Worm (Caenorhabditis elegans) whole organism, young adult: ENCODE data around the gene let-721.

ENCODE experiments used
- B0035.1 ChIP-seq: sonication (generic microtip); optimal IDR thresholded peaks from 2 replicates; lab custom pipeline; 2016; ENCODE audit warnings: missing genetic modification characterization, mild to moderate bottlenecking, missing compliant biosample characterization, missing genotype, missing genetic modification reagents
- B0336.3 ChIP-seq: fragments of 200-800 bp; sonication (Bioruptor generic); IDR thresholded peaks from 2 replicates; pipeline ENCODE4 v1.3.6; 2022; ENCODE audit warnings: missing genetic modification characterization, missing compliant biosample characterization
- C06A6.2 ChIP-seq: fragments of 200-800 bp; sonication (Bioruptor generic); conservative IDR thresholded peaks from 2 replicates; pipeline ENCODE4 v1.3.6; 2022; ENCODE audit warnings: missing genetic modification characterization, missing compliant biosample characterization
- C17E4.6 ChIP-seq: fragments of 200-800 bp; sonication (Bioruptor generic); IDR thresholded peaks from 2 replicates; pipeline ENCODE4 v1.3.6; 2022; ENCODE audit warnings: missing genetic modification reagents, missing genetic modification characterization, missing compliant biosample characterization
- F57C9.4 ChIP-seq: sonication (generic microtip); optimal IDR thresholded peaks from 2 replicates; lab custom pipeline; 2017; ENCODE audit warnings: mild to moderate bottlenecking, missing genetic modification characterization, missing compliant biosample characterization
- T07F8.4 ChIP-seq: sonication (generic microtip); optimal IDR thresholded peaks from 2 replicates; lab custom pipeline; 2016; ENCODE audit warnings: mild to moderate bottlenecking, missing genetic modification characterization, moderate library complexity, missing compliant biosample characterization
- T26A5.8 ChIP-seq: sonication (generic microtip); optimal IDR thresholded peaks from 2 replicates; lab custom pipeline; 2016; ENCODE audit warnings: missing genetic modification characterization, missing compliant biosample characterization
- Y53F4B.3 ChIP-seq: fragments of 200-800 bp; sonication (Bioruptor generic); IDR thresholded peaks from 2 replicates; pipeline ENCODE4 v1.3.6; 2022; ENCODE audit warnings: missing genetic modification reagents, missing genetic modification characterization, missing compliant biosample characterization
- Y67H2A.10 ChIP-seq: fragments of 200-800 bp; sonication (Bioruptor generic); conservative IDR thresholded peaks from 2 replicates; pipeline ENCODE4 v1.3.6; 2022; ENCODE audit warnings: missing genetic modification reagents, missing genetic modification characterization, missing compliant biosample characterization
- Y79H2A.3 ChIP-seq: fragments of 200-800 bp; sonication (Bioruptor generic); conservative IDR thresholded peaks from 2 replicates; pipeline ENCODE4 v1.3.6; 2022; ENCODE audit warnings: missing genetic modification reagents, missing genetic modification characterization, missing compliant biosample characterization
- aptf-2 ChIP-seq: fragments of 200-800 bp; sonication (Bioruptor generic); conservative IDR thresholded peaks from 2 replicates; pipeline ENCODE4 v1.3.6; 2022; ENCODE audit warnings: missing genetic modification reagents, missing genetic modification characterization, missing compliant biosample characterization
- aptf-3 ChIP-seq: fragments of 200-800 bp; sonication (Bioruptor generic); IDR thresholded peaks from 2 replicates; pipeline ENCODE4 v1.3.6; 2022; ENCODE audit warnings: missing genetic modification characterization, missing compliant biosample characterization
- atf-7 ChIP-seq: sonication (generic microtip); optimal IDR thresholded peaks from 2 replicates; lab custom pipeline; 2017; ENCODE audit warnings: mild to moderate bottlenecking, missing genetic modification characterization, missing compliant biosample characterization
- athp-1 ChIP-seq: sonication (generic microtip); optimal IDR thresholded peaks from 2 replicates; lab custom pipeline; 2017; ENCODE audit warnings: mild to moderate bottlenecking, missing genetic modification characterization, missing compliant biosample characterization
- attf-5 ChIP-seq: fragments of 200-800 bp; sonication (Bioruptor generic); optimal IDR thresholded peaks from 2 replicates; lab custom pipeline; 2018; ENCODE audit warnings: mild to moderate bottlenecking, missing genetic modification characterization, missing compliant biosample characterization
- bed-1 ChIP-seq: fragments of 200-800 bp; sonication (Bioruptor generic); IDR thresholded peaks from 2 replicates; pipeline ENCODE4 v1.3.6; 2022; ENCODE audit warnings: missing genetic modification reagents, missing genetic modification characterization, missing compliant biosample characterization
- ccch-3 ChIP-seq: fragments of 200-800 bp; sonication (Bioruptor generic); optimal IDR thresholded peaks from 2 replicates; lab custom pipeline; 2018; ENCODE audit warnings: mild to moderate bottlenecking, missing genetic modification characterization, missing compliant biosample characterization
- ceh-100 ChIP-seq: fragments of 200-800 bp; sonication (Bioruptor generic); IDR thresholded peaks from 2 replicates; pipeline ENCODE4 v1.3.6; 2022; ENCODE audit warnings: missing genetic modification reagents, missing genetic modification characterization, missing compliant biosample characterization
- ceh-58 ChIP-seq: fragments of 200-800 bp; sonication (Bioruptor generic); IDR thresholded peaks from 2 replicates; pipeline ENCODE4 v1.3.6; 2022; ENCODE audit warnings: missing genetic modification characterization, missing compliant biosample characterization
- ceh-91 ChIP-seq: fragments of 200-800 bp; sonication (Bioruptor generic); IDR thresholded peaks from 2 replicates; pipeline ENCODE4 v1.3.6; 2022; ENCODE audit warnings: missing genetic modification reagents, missing genetic modification characterization, missing compliant biosample characterization
- die-1 ChIP-seq: sonication (generic microtip); optimal IDR thresholded peaks from 2 replicates; lab custom pipeline; 2016; ENCODE audit warnings: missing genotype, mild to moderate bottlenecking, missing genetic modification characterization, missing compliant biosample characterization
- egl-18 ChIP-seq: fragments of 200-800 bp; sonication (Bioruptor generic); IDR thresholded peaks from 2 replicates; pipeline ENCODE4 v1.3.6; 2022; ENCODE audit warnings: missing genetic modification reagents, missing genetic modification characterization, missing compliant biosample characterization
- fkh-3 ChIP-seq: sonication (generic microtip); optimal IDR thresholded peaks from 2 replicates; lab custom pipeline; 2016; ENCODE audit warnings: mild to moderate bottlenecking, missing genetic modification characterization, missing compliant biosample characterization
- hlh-26 ChIP-seq: fragments of 200-800 bp; sonication (Bioruptor generic); conservative IDR thresholded peaks from 2 replicates; pipeline ENCODE4 v1.3.6; 2022; ENCODE audit warnings: missing genetic modification reagents, missing genetic modification characterization, missing compliant biosample characterization
- hrde-1 ChIP-seq: sonication (generic microtip); optimal IDR thresholded peaks from 2 replicates; lab custom pipeline; 2016; ENCODE audit warnings: missing genetic modification characterization, mild to moderate bottlenecking, missing compliant biosample characterization, moderate library complexity, missing genotype, missing genetic modification reagents, borderline replicate concordance
- lin-35 ChIP-seq, 3 experiments: fragments of 150-350 bp in 2 of 3; sonication (generic microtip) in 1 of 3; optimal IDR thresholded peaks; 2 replicates each; lab custom pipeline; 2014 to 2018; ENCODE audit warnings: missing biosample characterization in 3 of 3, missing genetic modification characterization in 3 of 3, missing genetic modification reagents in 3 of 3
- lin-40 ChIP-seq: sonication (generic microtip); optimal IDR thresholded peaks from 2 replicates; lab custom pipeline; 2016; ENCODE audit warnings: missing genetic modification characterization, mild to moderate bottlenecking, missing compliant biosample characterization, missing genotype, missing genetic modification reagents
- madf-10 ChIP-seq: sonication (generic microtip); optimal IDR thresholded peaks from 2 replicates; lab custom pipeline; 2016; ENCODE audit warnings: mild to moderate bottlenecking, missing genetic modification characterization, missing compliant biosample characterization
- mxl-1 ChIP-seq: sonication (generic microtip); optimal IDR thresholded peaks from 2 replicates; lab custom pipeline; 2016; ENCODE audit warnings: missing genetic modification characterization, missing compliant biosample characterization
- nhr-120 ChIP-seq: fragments of 200-800 bp; sonication (Bioruptor generic); IDR thresholded peaks from 2 replicates; pipeline ENCODE4 v1.3.6; 2022; ENCODE audit warnings: missing genetic modification characterization, missing compliant biosample characterization
- nhr-179 ChIP-seq: sonication (generic microtip); optimal IDR thresholded peaks from 2 replicates; lab custom pipeline; 2016; ENCODE audit warnings: mild to moderate bottlenecking, missing genetic modification characterization, missing compliant biosample characterization
- pbrm-1 ChIP-seq: fragments of 200-800 bp; sonication (Bioruptor generic); IDR thresholded peaks from 2 replicates; pipeline ENCODE4 v1.3.6; 2022; ENCODE audit warnings: missing genetic modification reagents, missing genetic modification characterization, missing compliant biosample characterization
- pha-4 ChIP-seq: fragments of 150-350 bp; sonication (generic microtip); optimal IDR thresholded peaks from 2 replicates; lab custom pipeline; 2014; ENCODE audit warnings: missing biosample characterization, missing genetic modification reagents, missing genetic modification characterization
- rcor-1 ChIP-seq: fragments of 200-800 bp; sonication (Bioruptor generic); IDR thresholded peaks from 2 replicates; pipeline ENCODE4 v1.3.6; 2022; ENCODE audit warnings: missing genetic modification reagents, missing genetic modification characterization, missing compliant biosample characterization
- repo-1 ChIP-seq: sonication (generic microtip); optimal IDR thresholded peaks from 2 replicates; lab custom pipeline; 2017; ENCODE audit warnings: mild to moderate bottlenecking, missing genetic modification characterization, missing compliant biosample characterization
- sea-2 ChIP-seq: fragments of 200-800 bp; sonication (Bioruptor generic); IDR thresholded peaks from 2 replicates; pipeline ENCODE4 v1.3.6; 2022; ENCODE audit warnings: missing genetic modification characterization, missing compliant biosample characterization
- snpc-3.4 ChIP-seq: sonication (generic microtip); optimal IDR thresholded peaks from 2 replicates; lab custom pipeline; 2017; ENCODE audit warnings: missing genetic modification characterization, mild to moderate bottlenecking, missing compliant biosample characterization, antibody characterized with exemption, moderate library complexity, missing genotype, missing genetic modification reagents
- snpc-4 ChIP-seq, 5 experiments: fragments of 150-350 bp in 1 of 5; sonication (generic microtip) in 4 of 5; optimal IDR thresholded peaks; 2 replicates each; lab custom pipeline; 2014 to 2018; ENCODE audit warnings: missing genetic modification characterization in 5 of 5, missing biosample characterization in 3 of 5, antibody characterized with exemption in 2 of 5, mild to moderate bottlenecking in 2 of 5, missing compliant biosample characterization in 2 of 5, missing genotype in 2 of 5, moderate library complexity in 2 of 5, missing genetic modification reagents in 1 of 5
- tbp1 ChIP-seq: fragments of 200-800 bp; sonication (Bioruptor generic); optimal IDR thresholded peaks from 2 replicates; lab custom pipeline; 2018; ENCODE audit warnings: mild to moderate bottlenecking, missing genetic modification characterization, missing compliant biosample characterization
- tbx-9 ChIP-seq: sonication (generic microtip); optimal IDR thresholded peaks from 2 replicates; lab custom pipeline; 2016; ENCODE audit warnings: borderline replicate concordance, missing genetic modification characterization, inconsistent platforms, missing compliant biosample characterization
- unc-62 ChIP-seq: fragments of 150-350 bp; optimal IDR thresholded peaks from 2 replicates; lab custom pipeline; 2014; ENCODE audit warnings: missing biosample characterization, missing genetic modification reagents, missing genetic modification characterization
- zim-3 ChIP-seq: sonication (generic microtip); optimal IDR thresholded peaks from 2 replicates; lab custom pipeline; 2017; ENCODE audit warnings: mild to moderate bottlenecking, missing genetic modification characterization, moderate library complexity, missing compliant biosample characterization
- ztf-22 ChIP-seq: fragments of 200-800 bp; sonication (Bioruptor generic); optimal IDR thresholded peaks from 2 replicates; lab custom pipeline; 2018; ENCODE audit warnings: mild to moderate bottlenecking, missing genetic modification characterization, moderate library complexity, missing compliant biosample characterization
- ztf-25 ChIP-seq: fragments of 200-800 bp; sonication (Bioruptor generic); IDR thresholded peaks from 2 replicates; pipeline ENCODE4 v1.3.6; 2022; ENCODE audit warnings: missing genetic modification reagents, missing genetic modification characterization, missing compliant biosample characterization
- ztf-26 ChIP-seq: sonication (generic microtip); optimal IDR thresholded peaks from 2 replicates; lab custom pipeline; 2017; ENCODE audit warnings: missing genetic modification characterization, missing compliant biosample characterization
- ztf-28 ChIP-seq: fragments of 200-800 bp; sonication (Bioruptor generic); IDR thresholded peaks from 2 replicates; pipeline ENCODE4 v1.3.6; 2022; ENCODE audit warnings: missing genetic modification reagents, missing genetic modification characterization, missing compliant biosample characterization
- ztf-3 ChIP-seq: fragments of 200-800 bp; sonication (Bioruptor generic); optimal IDR thresholded peaks from 2 replicates; lab custom pipeline; 2018; ENCODE audit warnings: mild to moderate bottlenecking, missing genetic modification characterization, missing compliant biosample characterization
- ztf-6 ChIP-seq: fragments of 200-800 bp; sonication (Bioruptor generic); IDR thresholded peaks from 2 replicates; pipeline ENCODE4 v1.3.6; 2022; ENCODE audit warnings: missing genetic modification reagents, missing genetic modification characterization, missing compliant biosample characterization

Gene let-721

ce11 chrIII:6415306-6415973 lies 31.3 kb downstream of the let-721 start, which contains the start of gene nas-4 (continued):
- TF ChIP-seq T26A5.8 (tag; lab: Kevin White, UChicago) (no peak), lin-40 (tag; lab: Kevin White, UChicago) (peak; percentile 29), ceh-58 (no peak), die-1 (tag; lab: Kevin White, UChicago) (no peak), aptf-2 (GFP tag; lab: Robert Waterston, UW) (no peak), ztf-25 (no peak), Y67H2A.10 (no peak), ztf-22 (no peak), C06A6.2 (GFP tag; lab: Robert Waterston, UW) (no peak; the same call in 1 of the 2 replicates), ccch-3 (GFP tag; lab: Kevin White, UChicago) (no peak), pbrm-1 (GFP tag; lab: Robert Waterston, UW) (0 out of 2 replicates have a peak, but pooled peaks have one; percentile 25), snpc-3.4 (tag; lab: Kevin White, UChicago) (no peak), B0336.3 (GFP tag; lab: Robert Waterston, UW) (0 out of 2 replicates have a peak, but pooled peaks have one; percentile 55), rcor-1 (no peak), madf-10 (tag; lab: Kevin White, UChicago) (no peak), mxl-1 (tag; lab: Kevin White, UChicago) (no peak), tbp1 (no peak), athp-1 (peak; percentile 64), ztf-3 (GFP tag; lab: Kevin White, UChicago) (no peak), ztf-28 (GFP tag; lab: Robert Waterston, UW) (no peak), B0035.1 (tag; lab: Kevin White, UChicago) (peak; percentile 75), ztf-6 (no peak), C17E4.6 (GFP tag; lab: Robert Waterston, UW) (no peak), attf-5 (GFP tag; lab: Kevin White, UChicago) (no peak), repo-1 (tag; lab: Kevin White, UChicago) (peak; percentile 60), unc-62 (GFP tag; lab: Kevin White, UChicago) (no peak), lin-35 (GFP tag; optimal IDR thresholded peaks at IDR 0.05; lab: Kevin White, UChicago) (no peak), hlh-26 (GFP tag; lab: Robert Waterston, UW) (no peak), atf-7 (tag; lab: Kevin White, UChicago) (peak; percentile 6), T07F8.4 (tag; lab: Kevin White, UChicago) (no peak), ceh-91 (GFP tag; lab: Robert Waterston, UW) (no peak), nhr-179 (tag; lab: Kevin White, UChicago) (peak; percentile 14), egl-18 (GFP tag; lab: Robert Waterston, UW) (no peak), fkh-3 (tag; lab: Kevin White, UChicago) (peak; percentile 22), ztf-26 (tag; lab: Kevin White, UChicago) (no peak), pha-4 (no peak), F57C9.4 (tag; lab: Kevin White, UChicago) (no peak), zim-3 (tag; lab: Kevin White, UChicago) (no peak), ceh-100 (no peak), Y79H2A.3 (GFP tag; lab: Robert Waterston, UW) (no peak), tbx-9 (no peak), snpc-4 (GFP tag; optimal IDR thresholded peaks at IDR 0.05; lab: Kevin White, UChicago) (no peak), snpc-4 (tag; optimal IDR thresholded peaks at IDR 0.05; lab: Kevin White, UChicago) (no peak), nhr-120 (GFP tag; lab: Robert Waterston, UW) (0 out of 2 replicates have a peak, but pooled peaks have one; percentile 5), Y53F4B.3 (GFP tag; lab: Robert Waterston, UW) (no peak), aptf-3 (GFP tag; lab: Robert Waterston, UW) (no peak), bed-1 (no peak), sea-2 (GFP tag; lab: Robert Waterston, UW) (no peak), hrde-1 (tag; lab: Kevin White, UChicago) (no peak)
